Fruit fly (Drosophila melanogaster) S2 (cell line): Measurements from ENCODE around the gene CG13847.

Source experiments
- CG8478 ChIP-seq: fragments of >200 bp; optimal IDR thresholded peaks from 2 replicates; lab custom pipeline; 2018
- CTCF ChIP-seq, 2 experiments: fragments of >200 bp; optimal IDR thresholded peaks; 2 replicates each; lab custom pipeline; 2018

Gene CG13847

DNA sequence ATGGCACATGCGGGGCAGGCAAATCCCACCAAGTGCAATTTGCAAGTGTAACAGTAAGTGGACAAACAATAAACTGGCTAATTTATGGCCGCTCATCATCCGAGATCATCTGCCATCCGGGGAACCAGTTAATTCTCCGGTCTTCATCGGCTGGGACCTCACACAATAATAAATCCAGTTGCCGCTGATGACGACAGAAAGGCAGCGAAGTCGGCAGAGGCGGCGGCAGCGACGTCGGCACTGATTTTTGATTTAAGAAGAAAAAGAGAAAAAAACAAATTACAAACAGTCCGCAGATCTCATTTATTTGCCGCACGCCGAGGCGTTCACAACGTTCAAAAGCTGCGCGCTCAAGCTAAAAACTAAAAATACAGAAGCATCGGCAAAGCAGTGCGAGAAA is 33.6 kb downstream of the CG13847 start, which contains the start of gene CG13856:
CG13856 (plus strand) TSS at position 301 of the 400 bp plus-strand sequence.
- TF ChIP-seq CTCF (optimal IDR thresholded peaks at IDR 0.05; lab: Kevin White, UChicago) = no peak
- no peak for TF ChIP-seq CG8478 (lab: Kevin White, UChicago)

DNA sequence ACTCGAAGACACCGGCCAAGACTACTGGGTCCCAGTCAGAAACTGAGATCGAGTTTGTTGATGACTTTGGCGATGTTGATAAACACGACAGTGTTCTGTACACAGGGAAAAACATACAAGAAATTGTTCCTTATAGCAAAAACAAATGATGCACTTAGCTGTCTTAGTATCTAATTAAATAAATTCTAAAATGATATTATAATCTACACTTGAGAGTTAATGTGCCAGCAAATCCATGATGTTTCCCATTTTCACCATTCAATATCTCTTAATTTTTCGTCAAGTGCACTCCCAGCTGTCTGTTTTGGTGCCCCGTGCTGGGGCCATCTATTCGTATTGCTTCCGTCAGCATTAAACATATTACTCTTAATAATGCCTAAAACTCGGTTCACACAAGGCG is 35.7 kb downstream of the CG13847 start:
- no peak for TF ChIP-seq CTCF (optimal IDR thresholded peaks at IDR 0.05; lab: Kevin White, UChicago)
- TF ChIP-seq CG8478 (lab: Kevin White, UChicago) = no peak

DNA sequence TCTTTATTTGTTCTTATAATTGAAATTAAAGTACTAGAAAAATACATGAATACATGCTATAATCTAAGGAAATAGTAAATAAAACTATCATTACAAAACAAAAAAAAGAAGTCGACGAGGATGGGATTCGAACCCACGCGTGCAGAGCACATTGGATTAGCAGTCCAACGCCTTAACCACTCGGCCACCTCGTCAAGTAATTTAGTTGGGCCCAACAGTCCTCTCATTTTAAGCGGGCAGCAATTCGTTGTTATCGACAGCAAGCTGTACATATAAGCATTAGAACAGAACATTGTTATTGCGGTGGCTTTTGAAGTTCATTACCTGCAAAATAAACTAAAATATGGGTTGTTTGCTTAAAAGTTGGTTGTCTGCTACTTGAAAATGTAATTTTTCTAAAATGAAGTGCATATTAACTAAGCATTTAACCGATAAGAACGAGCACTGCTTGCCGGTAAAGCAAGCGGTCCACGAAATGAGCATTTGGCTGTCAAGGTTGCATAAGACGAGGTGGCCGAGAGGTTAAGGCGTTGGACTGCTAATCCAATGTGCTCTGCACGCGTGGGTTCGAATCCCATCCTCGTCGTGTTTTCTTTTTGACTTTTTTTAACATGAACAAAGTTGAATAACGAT is 38.8 kb downstream of the CG13847 start:
- TF ChIP-seq CG8478 (lab: Kevin White, UChicago) (no peak), CTCF (optimal IDR thresholded peaks at IDR 0.05; lab: Kevin White, UChicago) (no peak)

DNA sequence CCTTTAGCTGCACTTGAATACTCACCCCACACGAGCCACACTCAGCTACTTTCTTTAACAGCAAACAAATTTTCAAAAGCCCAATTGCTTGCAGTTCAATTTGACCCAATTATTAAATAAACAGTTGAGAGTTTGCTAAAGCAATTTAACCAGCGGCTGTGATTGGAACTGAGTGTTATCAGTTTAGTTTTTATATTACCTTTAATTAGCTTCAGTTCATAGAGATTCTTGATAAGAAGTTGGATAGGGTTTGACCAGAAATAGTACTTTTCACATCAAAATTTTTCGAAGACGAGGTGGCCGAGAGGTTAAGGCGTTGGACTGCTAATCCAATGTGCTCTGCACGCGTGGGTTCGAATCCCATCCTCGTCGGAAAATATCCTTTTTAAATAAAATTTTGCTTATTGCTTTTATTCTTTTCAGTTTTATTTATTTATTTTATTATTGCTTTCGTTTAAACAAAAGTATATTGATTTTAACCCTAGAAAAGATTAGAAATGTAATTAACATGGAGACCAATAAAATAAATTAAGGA is 39.6 kb downstream of the CG13847 start:
- TF ChIP-seq CTCF (optimal IDR thresholded peaks at IDR 0.05; lab: Kevin White, UChicago) (no peak), CG8478 (lab: Kevin White, UChicago) (no peak)

DNA sequence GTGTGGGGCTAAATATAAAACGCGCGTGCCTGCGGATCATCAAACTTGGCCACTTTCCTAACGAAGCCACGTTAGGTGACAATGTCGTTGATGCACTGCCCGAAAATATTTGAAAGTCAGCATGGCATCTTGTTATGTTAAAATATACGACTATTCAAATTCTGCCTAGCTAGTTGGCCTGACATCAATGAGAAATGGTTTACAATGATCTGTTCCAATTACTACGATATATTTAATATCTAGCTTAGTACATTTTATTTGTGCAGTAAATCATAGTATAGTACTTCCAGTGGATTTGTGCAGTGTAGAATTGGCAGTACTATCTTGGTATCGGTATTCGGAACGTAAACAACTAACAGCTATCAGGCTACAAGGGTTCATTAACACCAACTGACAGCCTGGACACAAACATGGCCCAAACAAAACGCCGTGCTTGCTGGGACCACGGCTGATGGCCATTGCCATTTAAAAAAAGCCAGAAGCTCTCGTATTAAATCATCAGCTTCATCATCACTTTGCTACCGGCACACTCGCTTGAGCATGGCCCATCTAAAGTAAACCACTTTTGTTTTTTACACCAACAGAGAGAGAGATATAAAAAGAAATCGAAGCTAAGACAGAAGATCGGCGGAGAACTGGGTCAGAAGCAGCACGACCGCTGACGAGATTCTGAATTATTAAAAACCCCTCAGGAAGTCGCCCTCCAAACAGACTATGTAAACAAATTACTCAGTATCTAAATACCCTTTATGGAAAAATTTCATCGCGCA is 40.4 kb downstream of the CG13847 start:
- TF ChIP-seq CTCF (optimal IDR thresholded peaks at IDR 0.05; lab: Kevin White, UChicago) = no peak
- TF ChIP-seq CG8478 (lab: Kevin White, UChicago) = no peak

DNA sequence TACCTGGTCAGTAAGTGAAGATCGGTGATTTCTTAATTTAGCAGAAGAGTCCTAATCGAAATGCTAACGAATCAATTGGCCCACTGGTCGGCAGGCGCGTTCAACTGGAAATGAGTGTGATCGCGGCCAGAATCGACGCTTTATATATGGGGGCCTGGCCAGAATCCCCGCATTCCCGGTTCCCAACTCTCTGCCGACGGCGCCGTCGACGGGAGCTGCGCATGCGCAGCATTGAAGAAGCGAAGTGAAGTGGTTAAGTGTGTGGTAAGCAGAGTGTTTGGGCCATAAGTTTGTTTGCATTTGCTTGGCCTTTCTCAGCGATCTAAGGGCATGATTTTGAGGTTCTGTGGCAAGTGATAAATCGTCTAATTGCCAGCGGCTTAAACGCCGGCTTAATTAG is 41.9 kb downstream of the CG13847 start, which contains the start of gene CG13857:
CG13857 (minus strand) TSS at position 101 of the 400 bp plus-strand sequence.
- no peak for TF ChIP-seq CG8478 (lab: Kevin White, UChicago)
- TF ChIP-seq CTCF (optimal IDR thresholded peaks at IDR 0.05; lab: Kevin White, UChicago) = no peak

DNA sequence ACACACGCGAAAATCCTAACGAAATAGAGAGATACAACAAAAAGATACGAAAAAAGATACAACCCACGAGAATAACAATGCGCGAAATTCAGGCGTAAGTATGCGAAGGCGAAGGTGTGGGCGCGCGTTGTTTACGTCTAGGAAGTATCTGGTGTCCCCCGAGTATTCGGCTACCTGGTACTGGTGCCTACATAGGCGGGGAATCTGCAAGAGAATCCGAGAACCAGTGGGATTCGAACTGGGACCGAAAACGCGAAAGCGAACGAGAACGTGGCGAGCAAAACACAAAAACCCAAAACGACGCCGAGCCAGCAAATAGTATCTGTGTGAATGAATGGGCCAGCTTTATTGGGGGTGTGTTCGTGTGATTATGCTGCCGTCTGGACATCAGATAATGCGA is 45.8 kb downstream of the CG13847 start:
- TF ChIP-seq CTCF (optimal IDR thresholded peaks at IDR 0.05; lab: Kevin White, UChicago) = no peak

DNA sequence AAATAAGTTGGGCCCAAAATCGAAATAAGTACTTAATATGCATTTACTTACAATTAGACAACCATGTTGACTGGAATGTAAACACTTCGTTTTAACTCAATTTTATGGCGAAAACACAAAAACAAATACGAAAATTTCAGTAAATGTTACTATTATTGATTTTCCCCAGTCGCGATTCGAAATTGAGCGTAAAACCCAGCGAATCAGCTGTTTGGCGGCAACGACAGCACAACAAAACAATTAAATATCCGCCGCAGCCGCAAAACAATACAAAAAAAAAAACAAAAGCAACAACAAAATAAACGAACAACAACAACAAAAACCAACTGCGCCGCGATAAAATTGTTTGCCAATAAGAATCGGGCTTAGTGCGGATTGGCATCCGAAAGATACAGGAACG is 46.3 kb downstream of the CG13847 start, which contains the start of the genes CAH8 and CG7059:
CAH8 (minus strand) TSS at position 101 of the 400 bp plus-strand sequence.
CG7059 (plus strand) TSS at position 167 of the 400 bp plus-strand sequence.
- TF ChIP-seq CTCF (optimal IDR thresholded peaks at IDR 0.05; lab: Kevin White, UChicago) (no peak), CG8478 (lab: Kevin White, UChicago) (no peak)

DNA sequence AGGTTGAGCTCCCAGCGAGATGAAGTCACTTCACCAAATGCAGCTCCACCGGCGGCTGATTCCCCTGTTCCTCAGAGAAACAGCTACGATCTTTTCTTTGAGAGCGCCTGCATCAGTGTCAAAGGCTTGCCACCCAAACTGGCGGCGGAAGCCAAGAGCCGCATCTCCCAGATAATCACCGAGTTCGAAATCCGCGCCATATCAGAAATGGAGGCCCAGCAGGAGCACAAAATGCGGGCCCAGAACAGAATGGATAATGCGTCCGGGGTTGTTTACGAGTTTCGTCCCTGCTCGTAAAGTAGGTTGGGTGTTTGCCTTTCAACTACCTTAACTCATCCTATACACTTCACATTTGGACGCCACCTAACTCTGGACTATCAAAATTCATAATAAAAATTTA is 54.2 kb downstream of the CG13847 start, which contains the start of gene Gpdh3:
Gpdh3 (plus strand) TSS at position 301 of the 400 bp plus-strand sequence.
- TF ChIP-seq CG8478 (lab: Kevin White, UChicago) (no peak), CTCF (optimal IDR thresholded peaks at IDR 0.05; lab: Kevin White, UChicago) (no peak)

DNA sequence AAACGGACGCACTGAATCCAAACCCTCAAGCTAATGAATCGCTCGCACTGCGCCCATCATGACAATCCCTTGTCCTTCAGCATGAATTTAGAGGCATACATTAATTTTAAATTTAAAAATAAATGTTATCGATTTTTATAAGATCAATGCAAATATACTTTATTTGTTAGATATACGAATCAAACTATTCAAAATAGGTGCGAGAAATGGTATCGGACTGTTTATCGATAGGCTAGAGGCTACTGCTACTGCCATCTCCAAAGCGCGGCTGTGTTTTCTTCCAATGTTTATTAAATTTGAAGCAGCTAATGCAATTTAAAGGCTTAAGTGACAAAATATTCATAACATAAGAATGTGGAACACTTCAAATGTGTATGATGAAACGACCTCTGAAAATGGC is 54.9 kb downstream of the CG13847 start, which contains the start of gene CG43342:
CG43342 (plus strand) TSS at position 264 of the 400 bp plus-strand sequence.
- TF ChIP-seq CTCF (optimal IDR thresholded peaks at IDR 0.05; lab: Kevin White, UChicago) = no peak
- no peak for TF ChIP-seq CG8478 (lab: Kevin White, UChicago)

DNA sequence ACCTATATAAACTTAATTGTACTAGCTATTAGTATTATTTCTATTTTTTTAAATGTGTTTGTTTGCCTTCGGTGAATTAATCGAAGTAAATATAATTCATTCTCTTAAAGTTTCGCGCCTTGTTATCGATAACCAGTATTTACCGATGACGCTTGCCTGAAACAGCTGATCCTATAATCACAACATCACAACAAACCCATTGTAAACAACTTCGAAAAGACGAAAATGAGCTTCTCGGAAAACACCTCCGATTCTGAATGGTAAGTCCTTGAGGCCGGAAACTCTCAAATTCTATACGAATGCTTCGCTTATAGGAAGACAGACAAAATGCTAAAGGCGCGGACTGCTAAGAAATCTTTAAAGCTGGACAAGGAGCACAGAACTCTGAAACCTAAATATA is 56.0 kb downstream of the CG13847 start, which contains the start of gene CG34149:
CG34149 (plus strand) TSS at position 187 of the 400 bp plus-strand sequence.
- TF ChIP-seq CTCF (optimal IDR thresholded peaks at IDR 0.05; lab: Kevin White, UChicago) = no peak
- TF ChIP-seq CG8478 (lab: Kevin White, UChicago) = no peak

DNA sequence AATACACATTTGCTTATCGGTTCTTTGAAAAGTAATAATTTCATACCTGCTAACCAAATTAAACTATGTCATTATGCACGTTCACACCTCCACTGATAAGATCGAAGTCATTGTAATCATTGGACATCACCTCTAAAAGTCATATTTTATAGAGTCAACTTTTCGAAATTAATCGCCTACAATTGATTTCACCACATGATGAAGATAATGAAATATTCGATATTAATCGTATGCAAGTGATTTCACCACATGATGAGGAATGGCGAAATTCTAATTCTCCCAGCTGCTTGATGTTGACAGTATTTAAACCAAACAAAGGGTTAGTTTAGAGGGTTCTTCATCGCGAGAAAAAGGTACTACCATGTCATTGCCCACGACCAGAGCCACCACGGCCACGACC is 60.3 kb downstream of the CG13847 start, which contains the start of gene CG18596:
CG18596 (plus strand) TSS at position 250 of the 400 bp plus-strand sequence.
- TF ChIP-seq CTCF (optimal IDR thresholded peaks at IDR 0.05; lab: Kevin White, UChicago) (no peak), CG8478 (lab: Kevin White, UChicago) (no peak)
